Fruit fly (Drosophila melanogaster): ENCODE measurements around the gene CG16719.

CG16719 gene

DNA sequence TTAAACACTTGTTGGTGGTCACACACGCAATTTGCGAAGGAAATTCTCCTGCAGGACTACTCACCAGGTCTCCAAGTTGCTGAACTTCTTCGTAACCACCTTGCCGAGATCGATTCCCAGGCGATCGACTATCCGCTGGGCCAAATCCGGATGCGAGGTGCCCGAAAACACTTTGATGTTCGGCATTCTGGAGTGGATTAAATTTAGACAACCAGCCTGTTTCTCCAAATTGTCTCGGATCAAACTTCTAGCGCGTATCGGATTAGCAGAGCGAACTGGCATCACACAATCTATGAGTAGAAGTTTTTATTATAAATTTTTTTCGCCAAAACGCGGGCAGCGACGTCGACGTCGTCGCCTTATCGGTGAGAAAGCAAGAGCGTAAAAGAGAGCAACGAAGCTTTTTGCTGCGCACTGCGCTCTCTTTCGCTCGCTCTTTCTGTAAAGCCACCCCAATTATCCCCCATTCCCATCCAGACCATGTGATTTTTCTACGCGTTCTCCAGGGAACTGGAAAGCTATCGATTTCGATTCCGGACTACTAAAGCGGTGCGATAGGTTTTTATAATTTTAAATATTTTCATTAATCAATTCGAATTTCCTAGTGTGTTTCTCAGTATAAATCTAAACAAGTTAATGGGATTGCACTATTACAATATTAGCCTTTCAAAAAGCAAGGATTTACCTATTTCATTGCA is 9.3 kb downstream of the CG16719 start:
- TF ChIP-seq CG32121 (GFP tag; IDR thresholded peaks at IDR 0.05), result no peak
- TF ChIP-seq fd96Ca (GFP tag; IDR thresholded peaks at IDR 0.05), result no peak
- TF ChIP-seq CG8301 (tag; optimal IDR thresholded peaks at IDR 0.05), result no peak
- TF ChIP-seq gl (tag; optimal IDR thresholded peaks at IDR 0.05), result no peak
- no peak for TF ChIP-seq CG15710 (tag; optimal IDR thresholded peaks at IDR 0.05)
- TF ChIP-seq CG14655 (GFP tag; optimal IDR thresholded peaks at IDR 0.05), result no peak
- TF ChIP-seq CG4496 (GFP tag; IDR thresholded peaks at IDR 0.05), result peak; percentile 48; the same call in 1 of the 3 replicates
- no peak for TF ChIP-seq CG10348 (GFP tag; IDR thresholded peaks at IDR 0.05)
- TF ChIP-seq CG34367 (tag; optimal IDR thresholded peaks at IDR 0.05), result no peak
- peak; percentile 27; the same call in 1 of the 2 replicates for TF ChIP-seq Ets98B (GFP tag; IDR thresholded peaks at IDR 0.05)
- TF ChIP-seq EcR (GFP tag; optimal IDR thresholded peaks at IDR 0.05), result no peak
- TF ChIP-seq Snoo (tag; optimal IDR thresholded peaks at IDR 0.05), result no peak
- TF ChIP-seq CG12605 (GFP tag; IDR thresholded peaks at IDR 0.05), result peak; percentile 40; the same call in 1 of the 2 replicates
- no peak for TF ChIP-seq CG8159 (tag; optimal IDR thresholded peaks at IDR 0.05)
- TF ChIP-seq Pif1A (GFP tag; optimal IDR thresholded peaks at IDR 0.05), result no peak
- TF ChIP-seq D1 (tag; optimal IDR thresholded peaks at IDR 0.05), result no peak
- TF ChIP-seq CG17806 (tag; optimal IDR thresholded peaks at IDR 0.05), result no peak

DNA sequence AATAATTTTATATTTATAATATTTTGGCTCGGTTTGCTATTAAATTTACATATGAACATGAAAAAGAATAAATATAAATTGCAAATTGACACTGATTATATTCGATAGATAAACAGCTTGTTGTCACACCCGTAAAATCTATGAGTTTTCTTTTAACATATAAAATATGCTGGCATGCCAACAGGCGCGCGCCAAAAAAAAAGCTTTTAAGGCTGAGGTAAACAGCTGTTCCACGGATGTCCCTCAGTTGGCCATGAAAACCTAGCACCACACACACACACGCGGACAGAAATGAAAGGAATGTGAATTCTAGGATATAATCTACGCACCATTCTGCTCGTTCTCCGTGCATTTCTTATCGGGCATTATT is 9.9 kb downstream of the CG16719 start:
- TF ChIP-seq CG15710 (tag; optimal IDR thresholded peaks at IDR 0.05) (no peak), fd96Ca (GFP tag; IDR thresholded peaks at IDR 0.05) (no peak), CG8159 (tag; optimal IDR thresholded peaks at IDR 0.05) (no peak), Pif1A (GFP tag; optimal IDR thresholded peaks at IDR 0.05) (no peak)

DNA sequence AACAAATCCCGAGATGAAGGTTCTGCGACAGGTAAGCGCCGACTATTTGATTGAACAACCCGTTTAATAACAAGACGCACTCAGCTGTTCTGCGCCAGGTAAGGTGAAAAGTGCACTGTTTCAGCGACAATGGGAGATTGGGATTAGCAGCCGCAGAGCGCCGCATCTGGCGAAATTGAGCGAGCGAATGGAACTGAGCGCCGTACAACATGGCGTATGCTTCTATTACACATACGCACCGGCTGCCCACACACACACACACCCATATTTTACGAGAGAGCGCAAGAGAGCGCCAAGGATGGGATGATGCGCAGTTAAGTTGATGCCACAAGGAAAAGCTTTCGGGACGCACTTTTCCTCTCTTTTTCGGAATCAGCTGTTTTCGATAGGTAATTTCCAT is 10.3 kb downstream of the CG16719 start:
- TF ChIP-seq CG4496 (GFP tag; IDR thresholded peaks at IDR 0.05) (no peak), Snoo (tag; optimal IDR thresholded peaks at IDR 0.05) (no peak), rn (GFP tag; IDR thresholded peaks at IDR 0.05) (no peak), EcR (GFP tag; optimal IDR thresholded peaks at IDR 0.05) (no peak), CG32121 (GFP tag; IDR thresholded peaks at IDR 0.05) (no peak)

DNA sequence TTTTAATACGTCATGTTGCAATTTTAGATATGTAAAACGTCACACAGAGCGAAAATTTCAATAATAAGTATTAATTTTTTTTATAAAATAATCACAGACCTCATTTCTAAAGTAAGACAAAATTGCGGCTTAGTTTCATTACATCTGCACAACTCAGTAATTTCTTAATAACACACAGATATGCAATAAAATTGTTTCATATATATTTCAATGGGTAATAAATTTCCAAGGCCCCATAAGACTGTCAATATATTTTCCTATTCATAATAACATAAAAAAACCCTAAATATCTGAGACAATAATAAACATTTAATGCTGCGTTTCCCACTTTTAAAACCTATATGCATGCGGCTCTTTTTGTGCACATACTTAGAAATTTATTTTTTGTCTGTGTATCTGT is 10.7 kb downstream of the CG16719 start:
- TF ChIP-seq Snoo (tag; optimal IDR thresholded peaks at IDR 0.05) (peak; percentile 15), Pif1B (GFP tag; optimal IDR thresholded peaks at IDR 0.05) (no peak), CG17806 (tag; optimal IDR thresholded peaks at IDR 0.05) (peak; percentile 42), Ets98B (GFP tag; IDR thresholded peaks at IDR 0.05) (0 out of 2 replicates have a peak, but pooled peaks have one; percentile 34), CG4496 (GFP tag; IDR thresholded peaks at IDR 0.05) (0 out of 3 replicates have a peak, but pooled peaks have one; percentile 30), EcR (GFP tag; optimal IDR thresholded peaks at IDR 0.05) (no peak), CG32121 (GFP tag; IDR thresholded peaks at IDR 0.05) (peak; percentile 31; the same call in 1 of the 2 replicates), CG8301 (tag; optimal IDR thresholded peaks at IDR 0.05) (peak; percentile 37), CG10348 (GFP tag; IDR thresholded peaks at IDR 0.05) (no peak), CG12605 (GFP tag; IDR thresholded peaks at IDR 0.05) (no peak), rn (GFP tag; IDR thresholded peaks at IDR 0.05) (no peak), CG15710 (tag; optimal IDR thresholded peaks at IDR 0.05) (peak; percentile 36), Pif1A (GFP tag; optimal IDR thresholded peaks at IDR 0.05) (no peak), D1 (tag; optimal IDR thresholded peaks at IDR 0.05) (peak; percentile 19), CG34367 (tag; optimal IDR thresholded peaks at IDR 0.05) (peak; percentile 47), CG13204 (GFP tag; optimal IDR thresholded peaks at IDR 0.05) (no peak), CG9948 (tag; optimal IDR thresholded peaks at IDR 0.05) (peak; percentile 21), CG8159 (tag; optimal IDR thresholded peaks at IDR 0.05) (peak; percentile 0), fd96Ca (GFP tag; IDR thresholded peaks at IDR 0.05) (no peak), gl (tag; optimal IDR thresholded peaks at IDR 0.05) (no peak), CG14655 (GFP tag; optimal IDR thresholded peaks at IDR 0.05) (peak; percentile 5)

DNA sequence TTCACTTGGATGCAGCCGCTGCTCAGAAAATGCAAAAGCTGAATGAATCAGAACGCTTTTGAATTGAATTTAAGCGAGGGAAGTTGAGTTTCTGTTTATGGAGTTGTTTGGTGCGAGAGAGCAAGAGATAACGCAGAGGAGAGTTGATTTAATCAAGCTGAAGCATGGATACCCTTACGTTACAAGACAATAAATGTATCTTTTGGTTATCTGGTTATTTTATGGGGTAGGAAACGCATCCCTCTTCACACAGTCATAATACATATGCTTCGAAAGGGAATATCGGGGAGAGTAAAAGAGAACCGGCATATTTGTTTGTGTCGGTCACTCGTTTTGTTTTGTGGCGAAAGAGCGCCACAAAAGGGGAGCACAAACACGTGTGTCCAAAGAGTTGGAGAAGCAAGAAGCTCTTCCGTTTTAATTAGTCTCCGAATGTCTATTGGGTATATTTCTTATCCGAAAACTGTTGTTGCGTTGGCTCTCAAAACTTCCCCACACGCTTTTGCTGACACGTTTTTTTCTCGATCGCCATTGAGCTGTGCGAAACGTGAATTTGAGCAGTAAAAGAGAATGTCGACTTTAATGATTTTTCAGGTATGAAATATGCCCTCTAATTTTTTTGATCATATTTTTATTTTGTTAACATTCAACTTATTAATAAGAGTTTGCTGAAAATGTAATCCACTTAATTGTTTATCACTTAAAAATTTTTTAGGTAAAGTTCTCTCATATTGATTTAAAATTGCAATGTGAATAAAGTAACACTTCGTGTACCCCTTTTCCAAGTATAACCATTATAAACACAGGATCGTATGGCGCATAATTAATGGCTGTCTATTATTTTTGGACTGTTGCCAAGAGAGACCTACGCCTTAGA is 11.9 kb downstream of the CG16719 start, which contains the start of gene Prps:
Gene Prps, minus strand, starts transcription at position 51 of the 877 bp plus-strand sequence.
- peak; percentile 79 for TF ChIP-seq CG8159 (tag; optimal IDR thresholded peaks at IDR 0.05)
- no peak for TF ChIP-seq CG10348 (GFP tag; IDR thresholded peaks at IDR 0.05)
- TF ChIP-seq CG12605 (GFP tag; IDR thresholded peaks at IDR 0.05), result peak; percentile 87
- TF ChIP-seq CG4496 (GFP tag; IDR thresholded peaks at IDR 0.05), result peak; percentile 93
- TF ChIP-seq CG15710 (tag; optimal IDR thresholded peaks at IDR 0.05), result peak; percentile 70
- TF ChIP-seq Pif1A (GFP tag; optimal IDR thresholded peaks at IDR 0.05), result peak; percentile 89
- peak; percentile 82 for TF ChIP-seq CG8301 (tag; optimal IDR thresholded peaks at IDR 0.05)
- TF ChIP-seq gl (tag; optimal IDR thresholded peaks at IDR 0.05), result peak; percentile 79
- peak; percentile 67 for TF ChIP-seq CG9948 (tag; optimal IDR thresholded peaks at IDR 0.05)
- peak; percentile 87 for TF ChIP-seq Pif1B (GFP tag; optimal IDR thresholded peaks at IDR 0.05)
- TF ChIP-seq EcR (GFP tag; optimal IDR thresholded peaks at IDR 0.05), result peak; percentile 52
- TF ChIP-seq Snoo (tag; optimal IDR thresholded peaks at IDR 0.05), result peak; percentile 85
- peak; percentile 64 for TF ChIP-seq CG34367 (tag; optimal IDR thresholded peaks at IDR 0.05)
- peak; percentile 93 for TF ChIP-seq fd96Ca (GFP tag; IDR thresholded peaks at IDR 0.05)
- peak; percentile 83 for TF ChIP-seq CG17806 (tag; optimal IDR thresholded peaks at IDR 0.05)
- peak; percentile 80 for TF ChIP-seq CG32121 (GFP tag; IDR thresholded peaks at IDR 0.05)
- peak; percentile 81 for TF ChIP-seq rn (GFP tag; IDR thresholded peaks at IDR 0.05)
- no peak for TF ChIP-seq D1 (tag; optimal IDR thresholded peaks at IDR 0.05)
- no peak for TF ChIP-seq CG13204 (GFP tag; optimal IDR thresholded peaks at IDR 0.05)
- TF ChIP-seq CG14655 (GFP tag; optimal IDR thresholded peaks at IDR 0.05), result no peak
- TF ChIP-seq Ets98B (GFP tag; IDR thresholded peaks at IDR 0.05), result peak; percentile 96
